Worm (Caenorhabditis elegans) whole organism, L2 larva: Measurements from ENCODE around the gene Y54G11A.7.

Experiments
- C34F6.9 ChIP-seq: fragments of 150-350 bp; optimal IDR thresholded peaks from 2 replicates; lab custom pipeline; 2014; ENCODE audit warnings: missing biosample characterization, missing genetic modification characterization
- F13H6.1 ChIP-seq: sonication (generic microtip); optimal IDR thresholded peaks from 2 replicates; lab custom pipeline; 2016; ENCODE audit warnings: missing genetic modification characterization, missing compliant biosample characterization
- R02D3.7 ChIP-seq: fragments of 150-350 bp; optimal IDR thresholded peaks from 2 replicates; lab custom pipeline; 2014; ENCODE audit warnings: missing biosample characterization, missing genetic modification characterization
- Y55F3AM.14 ChIP-seq: fragments of 200-800 bp; sonication (Bioruptor generic); optimal IDR thresholded peaks from 2 replicates; lab custom pipeline; 2018; ENCODE audit warnings: mild to moderate bottlenecking, missing genetic modification characterization, missing compliant biosample characterization
- ZK546.5 ChIP-seq: sonication (generic microtip); optimal IDR thresholded peaks from 2 replicates; lab custom pipeline; 2017; ENCODE audit warnings: missing biosample characterization, missing genetic modification characterization
- aly-2 ChIP-seq: fragments of 150-350 bp; optimal IDR thresholded peaks from 2 replicates; lab custom pipeline; 2014; ENCODE audit warnings: missing biosample characterization, missing genetic modification characterization
- ama-1 ChIP-seq: fragments of 150-350 bp; optimal IDR thresholded peaks from 2 replicates; lab custom pipeline; 2018; ENCODE audit warnings: inconsistent platforms
- blmp-1 ChIP-seq: sonication (generic microtip); optimal IDR thresholded peaks from 2 replicates; lab custom pipeline; 2017; ENCODE audit warnings: missing genetic modification characterization, mild to moderate bottlenecking, missing compliant biosample characterization, antibody characterized with exemption, moderate library complexity; ENCODE audit not compliant: insufficient read depth
- ceh-16 ChIP-seq: fragments of 150-350 bp; optimal IDR thresholded peaks from 2 replicates; lab custom pipeline; 2014; ENCODE audit warnings: missing biosample characterization, missing genetic modification characterization
- ceh-82 ChIP-seq: fragments of 150-350 bp; optimal IDR thresholded peaks from 2 replicates; lab custom pipeline; 2014; ENCODE audit warnings: missing biosample characterization, missing genetic modification characterization
- crh-2 ChIP-seq: sonication (generic microtip); optimal IDR thresholded peaks from 2 replicates; lab custom pipeline; 2017; ENCODE audit warnings: missing biosample characterization, missing genetic modification characterization
- egl-27 ChIP-seq: sonication (generic microtip); optimal IDR thresholded peaks from 3 replicates; lab custom pipeline; 2017; ENCODE audit warnings: missing biosample characterization, missing genetic modification reagents, missing genetic modification characterization
- elt-1 ChIP-seq: fragments of 150-350 bp; optimal IDR thresholded peaks from 2 replicates; lab custom pipeline; 2014; ENCODE audit warnings: missing biosample characterization, missing genetic modification characterization
- elt-3 ChIP-seq: sonication (generic microtip); optimal IDR thresholded peaks from 2 replicates; lab custom pipeline; 2017; ENCODE audit warnings: missing biosample characterization, missing genetic modification characterization
- fos-1 ChIP-seq: fragments of 150-350 bp; optimal IDR thresholded peaks from 2 replicates; lab custom pipeline; 2014; ENCODE audit warnings: missing biosample characterization, missing genetic modification characterization
- gmeb-1 ChIP-seq: fragments of 150-350 bp; optimal IDR thresholded peaks from 2 replicates; lab custom pipeline; 2014; ENCODE audit warnings: missing biosample characterization, missing genetic modification characterization
- lin-11 ChIP-seq: fragments of 150-350 bp; sonication (generic microtip); optimal IDR thresholded peaks from 2 replicates; lab custom pipeline; 2014; ENCODE audit warnings: missing biosample characterization, missing genetic modification characterization, inconsistent platforms, mixed read lengths
- lin-13 ChIP-seq: fragments of 150-350 bp; optimal IDR thresholded peaks from 2 replicates; lab custom pipeline; 2014; ENCODE audit warnings: missing biosample characterization, missing genetic modification reagents, missing genetic modification characterization
- lin-39 ChIP-seq: fragments of 150-350 bp; optimal IDR thresholded peaks from 2 replicates; lab custom pipeline; 2014; ENCODE audit warnings: missing biosample characterization, missing genetic modification reagents, missing genetic modification characterization
- lsy-2 ChIP-seq, 2 experiments: fragments of 150-350 bp in 1 of 2; sonication (generic microtip) in 1 of 2; optimal IDR thresholded peaks; 2 replicates each; lab custom pipeline; 2014 to 2017; ENCODE audit warnings: missing biosample characterization in 2 of 2, missing genetic modification characterization in 2 of 2
- mab-5 ChIP-seq: fragments of 150-350 bp; optimal IDR thresholded peaks from 2 replicates; lab custom pipeline; 2014; ENCODE audit warnings: missing biosample characterization, missing genetic modification characterization
- mbf-1 ChIP-seq: sonication (generic microtip); optimal IDR thresholded peaks from 2 replicates; lab custom pipeline; 2017; ENCODE audit warnings: missing biosample characterization, missing genetic modification characterization
- mdl-1 ChIP-seq, 2 experiments: fragments of 150-350 bp in 1 of 2; sonication (generic microtip) in 1 of 2; optimal IDR thresholded peaks; 2 replicates each; lab custom pipeline; 2017; ENCODE audit warnings: missing biosample characterization in 2 of 2, missing genetic modification characterization in 2 of 2
- nhr-129 ChIP-seq: fragments of 150-350 bp; optimal IDR thresholded peaks from 2 replicates; lab custom pipeline; 2014; ENCODE audit warnings: missing biosample characterization, missing genetic modification characterization
- nhr-21 ChIP-seq: fragments of 150-350 bp; optimal IDR thresholded peaks from 2 replicates; lab custom pipeline; 2014; ENCODE audit warnings: missing biosample characterization, missing genetic modification characterization
- nhr-23 ChIP-seq: fragments of 150-350 bp; optimal IDR thresholded peaks from 2 replicates; lab custom pipeline; 2014; ENCODE audit warnings: missing biosample characterization, missing genetic modification reagents, missing genetic modification characterization
- nhr-237 ChIP-seq: fragments of 150-350 bp; optimal IDR thresholded peaks from 2 replicates; lab custom pipeline; 2014; ENCODE audit warnings: missing biosample characterization, missing genetic modification characterization
- nhr-25 ChIP-seq: fragments of 150-350 bp; sonication (generic microtip); optimal IDR thresholded peaks from 3 replicates; lab custom pipeline; 2014; ENCODE audit warnings: missing biosample characterization, missing genetic modification characterization
- nhr-77 ChIP-seq: fragments of 150-350 bp; optimal IDR thresholded peaks from 2 replicates; lab custom pipeline; 2014; ENCODE audit warnings: missing biosample characterization, missing genetic modification characterization
- peb-1 ChIP-seq: fragments of 150-350 bp; optimal IDR thresholded peaks from 2 replicates; lab custom pipeline; 2014; ENCODE audit warnings: missing biosample characterization, missing genetic modification characterization
- sem-4 ChIP-seq: fragments of 150-350 bp; optimal IDR thresholded peaks from 2 replicates; lab custom pipeline; 2014; ENCODE audit warnings: missing biosample characterization, missing genetic modification reagents, missing genetic modification characterization
- skn-1 ChIP-seq: sonication (generic microtip); optimal IDR thresholded peaks from 2 replicates; lab custom pipeline; 2017; ENCODE audit warnings: missing biosample characterization, missing genetic modification characterization
- sma-3 ChIP-seq: sonication (generic microtip); optimal IDR thresholded peaks from 2 replicates; lab custom pipeline; 2016; ENCODE audit warnings: missing genetic modification reagents, missing genetic modification characterization, missing compliant biosample characterization
- sma-9 ChIP-seq, 2 experiments: fragments of 150-350 bp in 1 of 2; sonication (generic microtip) in 1 of 2; optimal IDR thresholded peaks; 2 replicates each; lab custom pipeline; 2014 to 2016; ENCODE audit warnings: missing genetic modification characterization in 2 of 2, mild to moderate bottlenecking in 1 of 2, missing biosample characterization in 1 of 2, missing compliant biosample characterization in 1 of 2, missing genetic modification reagents in 1 of 2, moderate library complexity in 1 of 2
- snpc-4 ChIP-seq: fragments of 150-350 bp; optimal IDR thresholded peaks from 2 replicates; lab custom pipeline; 2014; ENCODE audit warnings: missing biosample characterization, missing genetic modification characterization
- unc-39 ChIP-seq: fragments of 150-350 bp; optimal IDR thresholded peaks from 2 replicates; lab custom pipeline; 2014; ENCODE audit warnings: missing biosample characterization, missing genetic modification characterization
- unc-55 ChIP-seq: fragments of 150-350 bp; sonication (generic microtip); optimal IDR thresholded peaks from 3 replicates; lab custom pipeline; 2014; ENCODE audit warnings: missing biosample characterization, missing genetic modification reagents, missing genetic modification characterization
- unc-62 ChIP-seq: fragments of 150-350 bp; optimal IDR thresholded peaks from 2 replicates; lab custom pipeline; 2014; ENCODE audit warnings: missing biosample characterization, missing genetic modification reagents, missing genetic modification characterization
- zag-1 ChIP-seq: fragments of 150-350 bp; optimal IDR thresholded peaks from 2 replicates; lab custom pipeline; 2014; ENCODE audit warnings: missing biosample characterization, missing genetic modification characterization
- ztf-1 ChIP-seq: fragments of 200-800 bp; sonication (Bioruptor generic); conservative IDR thresholded peaks from 2 replicates; pipeline ENCODE4 v1.3.6; 2022; ENCODE audit warnings: missing genetic modification characterization, missing compliant biosample characterization
- ztf-4 ChIP-seq: fragments of 150-350 bp; optimal IDR thresholded peaks from 2 replicates; lab custom pipeline; 2014; ENCODE audit warnings: missing biosample characterization, missing genetic modification characterization

The Y54G11A.7 gene

DNA sequence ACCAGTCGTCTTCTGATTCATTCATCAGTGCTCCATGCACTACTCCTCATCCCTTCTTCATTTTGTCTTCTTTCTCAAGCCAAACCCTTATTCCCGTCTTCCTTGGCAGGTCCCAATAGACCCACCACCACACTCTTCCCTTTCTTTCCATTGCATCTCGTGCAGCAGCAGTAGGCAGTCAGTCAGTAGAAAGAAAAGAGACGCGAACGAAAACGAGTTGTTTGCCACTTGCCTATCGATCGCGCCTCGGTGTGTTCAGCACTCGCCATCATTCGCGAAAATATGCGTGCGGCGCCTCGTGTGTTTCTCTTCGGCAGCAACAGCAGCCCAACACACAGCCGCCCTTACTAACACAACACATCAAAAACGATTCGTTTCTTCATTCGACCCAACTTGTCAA, 47.6 kb upstream of the Y54G11A.7 start (continued):
- TF ChIP-seq lin-11 (tag; lab: Kevin White, UChicago) (no peak), nhr-129 (tag; lab: Kevin White, UChicago) (peak; percentile 79), aly-2 (tag; lab: Kevin White, UChicago) (no peak)

DNA sequence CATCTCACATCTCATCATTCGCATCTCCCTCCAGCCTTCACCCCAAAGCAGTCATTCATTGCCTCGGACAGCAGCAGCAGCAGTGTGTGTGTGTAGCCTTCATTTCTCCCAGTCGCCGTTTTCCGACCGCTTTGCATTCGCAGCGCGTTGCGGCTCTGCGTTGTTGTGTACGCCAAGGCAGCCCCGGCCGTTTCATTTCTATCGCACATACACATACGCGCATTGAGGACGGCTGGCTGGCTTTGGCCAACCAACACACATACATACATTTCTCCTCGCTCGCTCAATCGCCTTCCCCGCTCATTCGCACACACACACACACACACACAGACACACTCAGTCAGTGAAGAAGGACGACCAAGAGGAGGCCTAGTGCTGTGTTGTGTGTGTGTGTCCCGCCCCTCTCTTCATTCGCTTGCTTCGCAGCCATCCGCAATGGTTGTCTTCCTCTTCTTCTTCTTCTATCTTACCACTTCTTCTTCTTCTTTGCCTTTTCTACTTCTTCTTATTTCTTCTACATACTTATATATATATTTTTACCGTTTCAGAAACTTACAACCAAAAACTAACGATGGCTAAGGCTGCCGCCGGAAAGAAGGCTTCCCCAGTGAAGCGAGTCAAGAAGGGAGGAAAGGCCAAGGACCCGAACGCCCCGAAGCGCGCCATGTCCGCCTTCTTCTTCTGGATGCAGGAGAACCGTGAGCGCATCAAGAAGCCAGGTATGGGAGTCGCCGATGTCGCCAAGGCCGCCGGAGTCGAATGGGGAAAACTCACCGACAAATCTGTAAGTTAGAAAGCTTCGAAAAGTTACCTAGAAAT, 46.7 kb upstream of the Y54G11A.7 start, which contains the start of gene hmg-1.1:
Gene hmg-1.1, plus strand, starts transcription at position 549 of the 819 bp plus-strand sequence.
- TF ChIP-seq ceh-16 (tag; lab: Kevin White, UChicago) (no peak), C34F6.9 (tag; lab: Kevin White, UChicago) (peak; percentile 61), sem-4 (tag; lab: Kevin White, UChicago) (peak; percentile 14), ceh-82 (tag; lab: Kevin White, UChicago) (no peak), lin-11 (tag; lab: Kevin White, UChicago) (peak; percentile 43), unc-55 (GFP tag; lab: Kevin White, UChicago) (peak; percentile 84), nhr-129 (tag; lab: Kevin White, UChicago) (peak; percentile 95), crh-2 (tag; lab: Kevin White, UChicago) (peak; percentile 66), elt-1 (tag; lab: Kevin White, UChicago) (no peak), egl-27 (tag; lab: Kevin White, UChicago) (peak; percentile 45), nhr-21 (tag; lab: Kevin White, UChicago) (peak; percentile 22), mdl-1 (tag; optimal IDR thresholded peaks at IDR 0.05; lab: Kevin White, UChicago) (peak in 1 of 2 experiments; percentile 45), sma-3 (GFP tag; lab: Kevin White, UChicago) (peak; percentile 83), peb-1 (tag; lab: Kevin White, UChicago) (no peak), nhr-237 (no peak), ZK546.5 (tag; lab: Kevin White, UChicago) (no peak), sma-9 (GFP tag; optimal IDR thresholded peaks at IDR 0.05; lab: Kevin White, UChicago) (peak; percentile 76), sma-9 (tag; optimal IDR thresholded peaks at IDR 0.05; lab: Kevin White, UChicago) (no peak), F13H6.1 (tag; lab: Kevin White, UChicago) (peak; percentile 81), ztf-4 (peak; percentile 66), ama-1 (lab: Kevin White, UChicago) (no peak), Y55F3AM.14 (peak; percentile 59), blmp-1 (tag; lab: Kevin White, UChicago) (peak; percentile 35), lsy-2 (tag; optimal IDR thresholded peaks at IDR 0.05; lab: Kevin White, UChicago) (peak; percentile 49 to 51), lin-13 (GFP tag; lab: Kevin White, UChicago) (peak; percentile 74), snpc-4 (tag; lab: Kevin White, UChicago) (peak; percentile 36), nhr-77 (tag; lab: Kevin White, UChicago) (no peak), mab-5 (tag; lab: Kevin White, UChicago) (peak; percentile 23), zag-1 (tag; lab: Kevin White, UChicago) (peak; percentile 59), R02D3.7 (tag; lab: Kevin White, UChicago) (no peak), fos-1 (tag; lab: Kevin White, UChicago) (peak; percentile 74), gmeb-1 (tag; lab: Kevin White, UChicago) (peak; percentile 29), unc-39 (tag; lab: Kevin White, UChicago) (no peak), nhr-25 (tag; lab: Kevin White, UChicago) (peak; percentile 76)

- TF ChIP-seq nhr-23 (tag; lab: Kevin White, UChicago) (no peak), mbf-1 (tag; lab: Kevin White, UChicago) (no peak), elt-1 (tag; lab: Kevin White, UChicago) (no peak), aly-2 (tag; lab: Kevin White, UChicago) (no peak), ama-1 (lab: Kevin White, UChicago) (peak; percentile 66), lsy-2 (tag; optimal IDR thresholded peaks at IDR 0.05; lab: Kevin White, UChicago) (peak; percentile 85), sma-3 (GFP tag; lab: Kevin White, UChicago) (peak; percentile 93), lin-11 (tag; lab: Kevin White, UChicago) (no peak), sma-9 (GFP tag; optimal IDR thresholded peaks at IDR 0.05; lab: Kevin White, UChicago) (peak; percentile 93), sma-9 (tag; optimal IDR thresholded peaks at IDR 0.05; lab: Kevin White, UChicago) (no peak), ztf-1 (peak; percentile 73; the same call in 1 of the 2 replicates), peb-1 (tag; lab: Kevin White, UChicago) (no peak), blmp-1 (tag; lab: Kevin White, UChicago) (peak; percentile 86), mdl-1 (tag; optimal IDR thresholded peaks at IDR 0.05; lab: Kevin White, UChicago) (peak; percentile 51 to 81), ceh-16 (tag; lab: Kevin White, UChicago) (peak; percentile 42), unc-55 (GFP tag; lab: Kevin White, UChicago) (peak; percentile 69), egl-27 (tag; lab: Kevin White, UChicago) (peak; percentile 18), lin-13 (GFP tag; lab: Kevin White, UChicago) (peak; percentile 90), elt-3 (tag; lab: Kevin White, UChicago) (no peak), skn-1 (tag; lab: Kevin White, UChicago) (no peak), nhr-25 (tag; lab: Kevin White, UChicago) (peak; percentile 95), F13H6.1 (tag; lab: Kevin White, UChicago) (peak; percentile 92), nhr-77 (tag; lab: Kevin White, UChicago) (peak; percentile 53), unc-39 (tag; lab: Kevin White, UChicago) (no peak), sem-4 (tag; lab: Kevin White, UChicago) (peak; percentile 85), ZK546.5 (tag; lab: Kevin White, UChicago) (peak; percentile 57), ceh-82 (tag; lab: Kevin White, UChicago) (peak; percentile 10), nhr-237 (no peak), fos-1 (tag; lab: Kevin White, UChicago) (peak; percentile 31), unc-62 (GFP tag; lab: Kevin White, UChicago) (no peak), mab-5 (tag; lab: Kevin White, UChicago) (peak; percentile 76), lin-39 (tag; lab: Kevin White, UChicago) (no peak)
These were observed 45.6 kb upstream of the Y54G11A.7 start for ce11 chrII:14251400-14251940.
